Fruit fly (Drosophila melanogaster): ENCODE data around the gene CG1468.

DNA sequence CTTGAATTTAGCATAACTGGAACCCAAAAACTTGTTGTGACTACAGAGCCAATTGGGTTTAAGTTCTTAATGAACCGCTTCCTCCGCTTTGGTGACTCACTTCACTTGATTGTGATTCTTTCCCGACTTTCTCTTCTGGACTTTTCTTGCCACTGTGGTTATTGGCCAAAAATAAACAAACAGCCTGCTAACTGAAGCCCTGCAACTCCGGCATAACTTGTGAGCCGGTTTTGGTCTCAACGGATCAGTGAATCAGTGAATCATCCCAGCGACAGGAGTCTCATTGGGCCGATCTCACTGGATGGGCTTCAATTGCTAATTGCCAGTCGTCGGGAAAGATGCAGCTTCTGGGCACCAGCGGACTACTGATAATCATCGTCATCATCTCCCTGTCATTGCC is 4.7 kb downstream of the CG1468 start:
- TF ChIP-seq tx (GFP tag; optimal IDR thresholded peaks at IDR 0.05) (no peak), CG16779 (GFP tag; IDR thresholded peaks at IDR 0.05) (no peak), CG7839 (tag; optimal IDR thresholded peaks at IDR 0.05) (no peak), CG11723 (GFP tag; optimal IDR thresholded peaks at IDR 0.05) (no peak), Sry-δ (GFP tag; optimal IDR thresholded peaks at IDR 0.05) (no peak), danr (GFP tag; IDR thresholded peaks at IDR 0.05) (no peak), Sry-β (GFP tag; optimal IDR thresholded peaks at IDR 0.05) (no peak), Dbx (GFP tag; IDR thresholded peaks at IDR 0.05) (no peak), Pdp1 (GFP tag; optimal IDR thresholded peaks at IDR 0.05) (no peak)
